Fruit fly (Drosophila melanogaster): Measurements from ENCODE around the gene epsilonCOP.

Gene epsilonCOP

dm6 chr2L:6490783-6491249 lies 1.9 kb downstream of the epsilonCOP start, which contains the start of the genes Phf5a and CG31638 (continued):
- peak; percentile 65 for TF ChIP-seq esg (GFP tag; conservative IDR thresholded peaks at IDR 0.05)
- TF ChIP-seq CG17186 (GFP tag; optimal IDR thresholded peaks at IDR 0.05) = peak; percentile 22
- peak; percentile 59 for TF ChIP-seq Myb (GFP tag; optimal IDR thresholded peaks at IDR 0.05)
- TF ChIP-seq Fer3 (tag; optimal IDR thresholded peaks at IDR 0.05) = peak; percentile 97
- TF ChIP-seq Hr51 (GFP tag; optimal IDR thresholded peaks at IDR 0.05) = peak; percentile 55 to 76
- no peak for TF ChIP-seq Neu2 (GFP tag; optimal IDR thresholded peaks at IDR 0.05; ENCODE audit: borderline replicate concordance)
- TF ChIP-seq sim (GFP tag; IDR thresholded peaks at IDR 0.05) = no peak
- TF ChIP-seq eyg (GFP tag; optimal IDR thresholded peaks at IDR 0.05) = no peak
- peak; percentile 92 for TF ChIP-seq CG14014 (GFP tag; IDR thresholded peaks at IDR 0.05)
- peak; percentile 92 for TF ChIP-seq ci (GFP tag; IDR thresholded peaks at IDR 0.05)
- TF ChIP-seq CG15696 (tag; optimal IDR thresholded peaks at IDR 0.05) = peak; percentile 97
- peak; percentile 54; the same call in 2 of the 3 replicates for TF ChIP-seq Dbx (GFP tag; IDR thresholded peaks at IDR 0.05)
- peak; percentile 82 for TF ChIP-seq CG9817 (tag; optimal IDR thresholded peaks at IDR 0.05)
- peak; percentile 72 for TF ChIP-seq sd (tag; optimal IDR thresholded peaks at IDR 0.05)
- TF ChIP-seq CG34422 (GFP tag; IDR thresholded peaks at IDR 0.05) = peak; percentile 98
- peak; percentile 73 for TF ChIP-seq CG7928 (GFP tag; optimal IDR thresholded peaks at IDR 0.05)
- TF ChIP-seq al (GFP tag; IDR thresholded peaks at IDR 0.05) = peak; percentile 96
- peak; percentile 80 for TF ChIP-seq dysf (GFP tag; IDR thresholded peaks at IDR 0.05)
- peak; percentile 96 for TF ChIP-seq CG9215 (GFP tag; IDR thresholded peaks at IDR 0.05)
- no peak for TF ChIP-seq pita (GFP tag; optimal IDR thresholded peaks at IDR 0.05)
- peak; percentile 44 for TF ChIP-seq Antp (GFP tag; optimal IDR thresholded peaks at IDR 0.05)
- TF ChIP-seq CG7556 (GFP tag; optimal IDR thresholded peaks at IDR 0.05) = peak; percentile 90
- peak; percentile 33 for TF ChIP-seq CG16863 (GFP tag; optimal IDR thresholded peaks at IDR 0.05)
- peak; percentile 95 for TF ChIP-seq CG1233 (GFP tag; optimal IDR thresholded peaks at IDR 0.05)
- TF ChIP-seq ems (GFP tag; optimal IDR thresholded peaks at IDR 0.05) = peak; percentile 40
- TF ChIP-seq CG3281 (GFP tag; optimal IDR thresholded peaks at IDR 0.05) = peak; percentile 94
- TF ChIP-seq CG6765 (GFP tag; optimal IDR thresholded peaks at IDR 0.05) = peak; percentile 81
- TF ChIP-seq tll (GFP tag; optimal IDR thresholded peaks at IDR 0.05) = peak in 1 of 2 experiments; percentile 46
- TF ChIP-seq Mrtf (GFP tag; IDR thresholded peaks at IDR 0.05) = peak; percentile 38; the same call in 1 of the 3 replicates
- TF ChIP-seq lab (GFP tag; optimal IDR thresholded peaks at IDR 0.05) = peak; percentile 97
- peak; percentile 73 for TF ChIP-seq CG8359 (GFP tag; optimal IDR thresholded peaks at IDR 0.05; ENCODE audit: borderline replicate concordance)
- TF ChIP-seq CG17829 (tag; optimal IDR thresholded peaks at IDR 0.05) = peak; percentile 98
- TF ChIP-seq her (GFP tag; optimal IDR thresholded peaks at IDR 0.05) = no peak
- peak; percentile 74 for TF ChIP-seq Xbp1 (GFP tag; optimal IDR thresholded peaks at IDR 0.05)

dm6 chr2L:6494405-6494816 lies 5.5 kb downstream of the epsilonCOP start, which contains the start of gene CG9547:
TSS of gene CG9547 (minus strand) at chr2L:6494532.
- TF ChIP-seq Doc2 (GFP tag; IDR thresholded peaks at IDR 0.05) = no peak
- TF ChIP-seq sug (tag; optimal IDR thresholded peaks at IDR 0.05) = peak; percentile 100
- TF ChIP-seq lilli (GFP tag; optimal IDR thresholded peaks at IDR 0.05) = no peak
- no peak for TF ChIP-seq CG14441 (GFP tag; IDR thresholded peaks at IDR 0.05)
- TF ChIP-seq BEAF-32 (GFP tag; optimal IDR thresholded peaks at IDR 0.05) = peak; percentile 11
- peak; percentile 80 for TF ChIP-seq CG3163 (GFP tag; optimal IDR thresholded peaks at IDR 0.05)
- no peak for TF ChIP-seq maf-S (GFP tag; optimal IDR thresholded peaks at IDR 0.05)
- no peak for TF ChIP-seq phol (tag; optimal IDR thresholded peaks at IDR 0.05)
- no peak for TF ChIP-seq abd-A (tag; optimal IDR thresholded peaks at IDR 0.05)
- no peak for TF ChIP-seq pita (GFP tag; optimal IDR thresholded peaks at IDR 0.05)
- no peak for TF ChIP-seq tin (GFP tag; optimal IDR thresholded peaks at IDR 0.05)
- TF ChIP-seq CG12391 (tag; optimal IDR thresholded peaks at IDR 0.05) = no peak
- TF ChIP-seq pan (optimal IDR thresholded peaks at IDR 0.05) = no peak
- no peak for TF ChIP-seq pan (GFP tag; optimal IDR thresholded peaks at IDR 0.05 in 1 of 2, IDR thresholded peaks at IDR 0.05 in 1 of 2)
- TF ChIP-seq CG9876 (GFP tag; optimal IDR thresholded peaks at IDR 0.05) = no peak
- no peak for TF ChIP-seq luna (GFP tag; optimal IDR thresholded peaks at IDR 0.05)
- TF ChIP-seq oc (tag; optimal IDR thresholded peaks at IDR 0.05) = no peak
- TF ChIP-seq ftz-f1 (GFP tag; optimal IDR thresholded peaks at IDR 0.05) = peak; percentile 25
- peak; percentile 45 for TF ChIP-seq Deaf1 (tag; optimal IDR thresholded peaks at IDR 0.05)

Measured in whole organism, embryonic.